Worm (Caenorhabditis elegans): ENCODE measurements around the gene amt-2.
A peak's percentile ranks its signal among the peaks of the same experiment; 100 is the strongest.

The amt-2 gene

ce11 chrIV:13080185-13080584 lies 38.0 kb downstream of the amt-2 start (continued):
- TF ChIP-seq unc-62 (GFP tag; optimal IDR thresholded peaks at IDR 0.05) (no peak), lsy-2 (tag; optimal IDR thresholded peaks at IDR 0.05) (no peak), blmp-1 (tag; optimal IDR thresholded peaks at IDR 0.05) (peak; percentile 39), unc-98 (GFP tag; IDR thresholded peaks at IDR 0.05) (no peak), sup-37 (GFP tag; optimal IDR thresholded peaks at IDR 0.05) (no peak)

- no peak for TF ChIP-seq swsn-7 (tag; optimal IDR thresholded peaks at IDR 0.05)
- TF ChIP-seq pag-3 (tag; optimal IDR thresholded peaks at IDR 0.05; ENCODE audit: borderline replicate concordance, insufficient read depth) = no peak
- no peak for TF ChIP-seq efl-1 (optimal IDR thresholded peaks at IDR 0.05)
- peak in 1 of 2 experiments; percentile 10 for TF ChIP-seq efl-1 (GFP tag; optimal IDR thresholded peaks at IDR 0.05 in 1 of 2)
- no peak for TF ChIP-seq fkh-4 (tag; optimal IDR thresholded peaks at IDR 0.05; ENCODE audit: borderline replicate concordance)
- TF ChIP-seq Y116A8C.19 (tag; optimal IDR thresholded peaks at IDR 0.05; ENCODE audit: borderline replicate concordance) = no peak
- peak; percentile 45 for TF ChIP-seq blmp-1 (tag; optimal IDR thresholded peaks at IDR 0.05)
- TF ChIP-seq sptf-1 (tag; optimal IDR thresholded peaks at IDR 0.05) = no peak
- no peak for TF ChIP-seq fkh-8 (tag; optimal IDR thresholded peaks at IDR 0.05)
- TF ChIP-seq snu-23 (GFP tag; optimal IDR thresholded peaks at IDR 0.05) = no peak
- no peak for TF ChIP-seq fos-1 (tag; optimal IDR thresholded peaks at IDR 0.05)
- TF ChIP-seq ces-1 (GFP tag; optimal IDR thresholded peaks at IDR 0.05) = no peak
These were observed 38.7 kb downstream of the amt-2 start for ce11 chrIV:13080861-13081260.

- TF ChIP-seq lin-14 (GFP tag; optimal IDR thresholded peaks at IDR 0.05) (peak; percentile 48), nhr-85 (tag) (peak; percentile 87), lsy-2 (tag; optimal IDR thresholded peaks at IDR 0.05) (peak in 1 of 2 experiments; percentile 25), egl-27 (tag; optimal IDR thresholded peaks at IDR 0.05) (no peak), nhr-20 (tag; optimal IDR thresholded peaks at IDR 0.05) (peak; percentile 39), efl-1 (optimal IDR thresholded peaks at IDR 0.05) (no peak), efl-1 (GFP tag; optimal IDR thresholded peaks at IDR 0.05 in 1 of 2) (peak in 1 of 2 experiments; percentile 8), elt-3 (tag; optimal IDR thresholded peaks at IDR 0.05) (peak in 2 of 6 experiments; percentile 30 to 62), nhr-77 (tag; optimal IDR thresholded peaks at IDR 0.05) (no peak), blmp-1 (tag; optimal IDR thresholded peaks at IDR 0.05) (peak; percentile 45), swsn-7 (tag; optimal IDR thresholded peaks at IDR 0.05) (no peak), snu-23 (GFP tag; optimal IDR thresholded peaks at IDR 0.05) (peak; percentile 10), hlh-17 (GFP tag; optimal IDR thresholded peaks at IDR 0.05; ENCODE audit: borderline replicate concordance) (no peak), C04F5.9 (tag; optimal IDR thresholded peaks at IDR 0.05) (no peak), lin-35 (GFP tag; optimal IDR thresholded peaks at IDR 0.05) (peak in 1 of 2 experiments; percentile 26), ztf-11 (tag; optimal IDR thresholded peaks at IDR 0.05) (no peak), grh-1 (GFP tag; IDR thresholded peaks at IDR 0.05) (peak; percentile 68), ama-1 (optimal IDR thresholded peaks at IDR 0.05) (no peak), nhr-28 (tag; optimal IDR thresholded peaks at IDR 0.05) (no peak), unc-98 (GFP tag; IDR thresholded peaks at IDR 0.05) (no peak), nhr-76 (tag; optimal IDR thresholded peaks at IDR 0.05) (no peak), rnt-1 (tag; optimal IDR thresholded peaks at IDR 0.05) (peak; percentile 2), fos-1 (tag; optimal IDR thresholded peaks at IDR 0.05) (no peak), zip-4 (GFP tag; optimal IDR thresholded peaks at IDR 0.05) (no peak), zag-1 (tag; optimal IDR thresholded peaks at IDR 0.05) (no peak)
These were observed 39.9 kb downstream of the amt-2 start for ce11 chrIV:13082106-13082505.

- peak; percentile 54 for TF ChIP-seq nhr-85 (tag)
- no peak for TF ChIP-seq Y116A8C.19 (tag; optimal IDR thresholded peaks at IDR 0.05; ENCODE audit: borderline replicate concordance)
- no peak for TF ChIP-seq xbp-1 (tag; optimal IDR thresholded peaks at IDR 0.05)
- TF ChIP-seq lin-14 (GFP tag; optimal IDR thresholded peaks at IDR 0.05) = no peak
- no peak for TF ChIP-seq mdl-1 (tag; optimal IDR thresholded peaks at IDR 0.05)
- no peak for TF ChIP-seq dsc-1 (tag; optimal IDR thresholded peaks at IDR 0.05)
- TF ChIP-seq nhr-84 (tag; optimal IDR thresholded peaks at IDR 0.05) = no peak
- TF ChIP-seq C16A3.4 (tag; optimal IDR thresholded peaks at IDR 0.05) = no peak
- peak; percentile 67 for TF ChIP-seq ama-1 (optimal IDR thresholded peaks at IDR 0.05)
- TF ChIP-seq lir-3 (tag; optimal IDR thresholded peaks at IDR 0.05; ENCODE audit: poor library complexity) = no peak
- no peak for TF ChIP-seq tbx-2 (tag; optimal IDR thresholded peaks at IDR 0.05)
- peak; percentile 4 for TF ChIP-seq blmp-1 (tag; optimal IDR thresholded peaks at IDR 0.05)
- no peak for TF ChIP-seq aly-2 (tag; optimal IDR thresholded peaks at IDR 0.05)
- TF ChIP-seq lin-35 (GFP tag; optimal IDR thresholded peaks at IDR 0.05) = peak in 1 of 2 experiments; percentile 26
- no peak for TF ChIP-seq zag-1 (tag; optimal IDR thresholded peaks at IDR 0.05)
- no peak for TF ChIP-seq mab-9 (GFP tag; IDR thresholded peaks at IDR 0.05)
- no peak for TF ChIP-seq dpl-1 (GFP tag; optimal IDR thresholded peaks at IDR 0.05)
- TF ChIP-seq ets-5 (GFP tag; IDR thresholded peaks at IDR 0.05) = no peak
These were observed 40.9 kb downstream of the amt-2 start for ce11 chrIV:13082836-13083763.

Measured in whole organism, L1 larva.